Fruit fly (Drosophila melanogaster) whole organism, embryonic: ENCODE results near the gene mib2.

Experiments used
- Antp ChIP-seq: fragments of 200-800 bp; sonication (Bioruptor generic); optimal IDR thresholded peaks from 3 replicates; lab custom pipeline; 2016; ENCODE audit warnings: missing biosample characterization, missing genetic modification characterization
- Bdp1 ChIP-seq: fragments of 200-800 bp; sonication (Bioruptor generic); optimal IDR thresholded peaks from 3 replicates; lab custom pipeline; 2016; ENCODE audit warnings: missing biosample characterization, missing genetic modification characterization
- CG10267 ChIP-seq: fragments of 200-800 bp; sonication (Bioruptor generic); optimal IDR thresholded peaks from 2 replicates; lab custom pipeline; 2018; ENCODE audit warnings: missing biosample characterization, mild to moderate bottlenecking, missing genetic modification characterization, moderate library complexity
- CG10565 ChIP-seq: fragments of 200-800 bp; sonication (Bioruptor generic); optimal IDR thresholded peaks from 3 replicates; lab custom pipeline; 2016; ENCODE audit warnings: missing biosample characterization, mild to moderate bottlenecking, missing genetic modification characterization
- CG1233 ChIP-seq: fragments of 200-800 bp; sonication (Bioruptor generic); optimal IDR thresholded peaks from 4 replicates; lab custom pipeline; 2018; ENCODE audit warnings: missing biosample characterization, mild to moderate bottlenecking, missing genetic modification characterization
- CG13424 ChIP-seq: fragments of 200-800 bp; sonication (Bioruptor generic); optimal IDR thresholded peaks from 2 replicates; lab custom pipeline; 2019; ENCODE audit warnings: missing biosample characterization, mild to moderate bottlenecking, missing genetic modification characterization, moderate library complexity
- CG14667 ChIP-seq: fragments of 200-800 bp; sonication (Bioruptor generic); IDR thresholded peaks from 2 replicates; pipeline ENCODE4 v1.3.6; 2022; ENCODE audit warnings: missing biosample characterization, missing genetic modification characterization
- CG14710 ChIP-seq: fragments of 200-800 bp; sonication (Bioruptor generic); optimal IDR thresholded peaks from 3 replicates; lab custom pipeline; 2019; ENCODE audit warnings: missing biosample characterization, mild to moderate bottlenecking, missing genetic modification characterization, moderate library complexity
- CG17328 ChIP-seq: fragments of 200-800 bp; sonication (Bioruptor generic); IDR thresholded peaks from 2 replicates; pipeline ENCODE4 v1.3.6; 2022; ENCODE audit warnings: missing biosample characterization, missing genetic modification characterization
- CG17912 ChIP-seq: fragments of 200-800 bp; sonication (Bioruptor generic); optimal IDR thresholded peaks from 2 replicates; lab custom pipeline; 2018; ENCODE audit warnings: missing biosample characterization, mild to moderate bottlenecking, missing genetic modification characterization
- CG2678 ChIP-seq: fragments of 200-800 bp; sonication (Bioruptor generic); optimal IDR thresholded peaks from 3 replicates; lab custom pipeline; 2019; ENCODE audit warnings: missing biosample characterization, mild to moderate bottlenecking, missing genetic modification characterization, moderate library complexity
- CG31365 ChIP-seq: fragments of 200-800 bp; sonication (Bioruptor generic); optimal IDR thresholded peaks from 2 replicates; lab custom pipeline; 2018; ENCODE audit warnings: missing biosample characterization, mild to moderate bottlenecking, missing genetic modification characterization
- CG4707 ChIP-seq: fragments of 200-800 bp; sonication (Bioruptor generic); optimal IDR thresholded peaks from 2 replicates; lab custom pipeline; 2018; ENCODE audit warnings: missing biosample characterization, mild to moderate bottlenecking, missing genetic modification characterization, moderate library complexity
- CG6765 ChIP-seq: fragments of 200-800 bp; sonication (Bioruptor generic); optimal IDR thresholded peaks from 3 replicates; lab custom pipeline; 2017; ENCODE audit warnings: missing biosample characterization, mild to moderate bottlenecking, missing genetic modification characterization
- CkIIα-i1 ChIP-seq: fragments of 200-800 bp; sonication (Bioruptor generic); IDR thresholded peaks from 2 replicates; pipeline ENCODE4 v1.3.6; 2022; ENCODE audit warnings: missing biosample characterization, missing genetic modification characterization
- Deaf1 ChIP-seq: fragments of 200-800 bp; optimal IDR thresholded peaks from 3 replicates; lab custom pipeline; 2019; ENCODE audit warnings: missing biosample characterization, mild to moderate bottlenecking, missing genetic modification characterization, moderate library complexity
- GATAe ChIP-seq: fragments of 200-800 bp; sonication (Bioruptor generic); conservative IDR thresholded peaks from 2 replicates; pipeline ENCODE4 v1.3.6; 2022; ENCODE audit warnings: missing biosample characterization, missing genetic modification characterization
- HLH4C ChIP-seq: fragments of 200-800 bp; sonication (Bioruptor generic); IDR thresholded peaks from 3 replicates; pipeline ENCODE4 v1.3.6; 2022; ENCODE audit warnings: missing biosample characterization, missing genetic modification characterization; ENCODE audit not compliant: partially characterized antibody
- Lim3 ChIP-seq: fragments of 200-800 bp; sonication (Bioruptor generic); IDR thresholded peaks from 2 replicates; pipeline ENCODE4 v1.3.6; 2022; ENCODE audit warnings: missing biosample characterization, missing genetic modification characterization
- Rfx ChIP-seq: fragments of 200-800 bp; sonication (Bioruptor generic); IDR thresholded peaks from 2 replicates; pipeline ENCODE4 v1.3.6; 2022; ENCODE audit warnings: missing biosample characterization, missing genetic modification characterization
- Scr ChIP-seq: fragments of 200-800 bp; sonication (Bioruptor generic); IDR thresholded peaks from 2 replicates; pipeline ENCODE4 v1.3.6; 2022; ENCODE audit warnings: missing biosample characterization, missing genetic modification characterization; ENCODE audit not compliant: partially characterized antibody
- Tbp ChIP-seq: fragments of >200 bp; optimal IDR thresholded peaks from 2 replicates; lab custom pipeline; 2018; ENCODE audit warnings: missing biosample characterization, missing genetic modification characterization
- Usf ChIP-seq: fragments of 200-800 bp; sonication (Bioruptor generic); optimal IDR thresholded peaks from 2 replicates; lab custom pipeline; 2017; ENCODE audit warnings: missing genotype, missing biosample characterization, missing genetic modification characterization
- ab ChIP-seq: fragments of 200-800 bp; sonication (Bioruptor generic); optimal IDR thresholded peaks from 2 replicates; lab custom pipeline; 2016; ENCODE audit warnings: missing biosample characterization, missing genetic modification characterization
- ap ChIP-seq: fragments of 200-800 bp; sonication (Bioruptor generic); IDR thresholded peaks from 2 replicates; pipeline ENCODE4 v1.3.6; 2022; ENCODE audit warnings: missing biosample characterization, missing genetic modification characterization
- dan ChIP-seq: fragments of 200-800 bp; sonication (Bioruptor generic); IDR thresholded peaks from 2 replicates; pipeline ENCODE4 v1.3.6; 2022; ENCODE audit warnings: missing biosample characterization, missing genetic modification characterization
- dmrt11E ChIP-seq: fragments of 200-800 bp; sonication (Bioruptor generic); optimal IDR thresholded peaks from 3 replicates; lab custom pipeline; 2018; ENCODE audit warnings: missing biosample characterization, mild to moderate bottlenecking, missing genetic modification characterization, moderate library complexity
- gcm ChIP-seq: fragments of 200-800 bp; sonication (Bioruptor generic); optimal IDR thresholded peaks from 2 replicates; lab custom pipeline; 2019; ENCODE audit warnings: missing biosample characterization, mild to moderate bottlenecking, missing genetic modification characterization, moderate library complexity
- grn ChIP-seq: fragments of 200-800 bp; sonication (Bioruptor generic); optimal IDR thresholded peaks from 3 replicates; lab custom pipeline; 2017; ENCODE audit warnings: missing biosample characterization, missing genetic modification characterization
- gro ChIP-seq: fragments of 200-800 bp; sonication (Bioruptor generic); optimal IDR thresholded peaks from 2 replicates; lab custom pipeline; 2016; ENCODE audit warnings: missing biosample characterization, missing genetic modification characterization
- gsb ChIP-seq: fragments of 200-800 bp; sonication (Bioruptor generic); IDR thresholded peaks from 2 replicates; pipeline ENCODE4 v1.3.6; 2022; ENCODE audit warnings: missing biosample characterization, missing genetic modification characterization
- hkb ChIP-seq, 2 experiments: fragments of 200-800 bp in 1 of 2; fragments of >200 bp in 1 of 2; sonication (Bioruptor generic) in 1 of 2; IDR thresholded peaks in 1 of 2; optimal IDR thresholded peaks in 1 of 2; 2 replicates each; pipeline versions ENCODE4 v1.3.6 to Lab custom; 2017 to 2022; ENCODE audit warnings: missing biosample characterization in 1 of 2, missing genetic modification characterization in 1 of 2
- inv ChIP-seq: fragments of 200-800 bp; sonication (Bioruptor generic); IDR thresholded peaks from 2 replicates; pipeline ENCODE4 v1.3.6; 2022; ENCODE audit warnings: missing biosample characterization, missing genetic modification characterization; ENCODE audit not compliant: partially characterized antibody
- lbe ChIP-seq: fragments of 200-800 bp; sonication (Bioruptor generic); optimal IDR thresholded peaks from 2 replicates; lab custom pipeline; 2016; ENCODE audit warnings: missing biosample characterization, mild to moderate bottlenecking, missing genetic modification characterization
- lola ChIP-seq, 3 experiments: fragments of >200 bp in 2 of 3; fragments of 200-800 bp in 1 of 3; sonication (Bioruptor generic) in 1 of 3; optimal IDR thresholded peaks; 2 replicates each; lab custom pipeline; 2017 to 2019; ENCODE audit warnings: missing biosample characterization in 3 of 3, missing genetic modification characterization in 3 of 3, mild to moderate bottlenecking in 1 of 3, moderate library complexity in 1 of 3
- phol ChIP-seq: fragments of 200-800 bp; sonication (Bioruptor generic); optimal IDR thresholded peaks from 3 replicates; lab custom pipeline; 2018; ENCODE audit warnings: missing biosample characterization, mild to moderate bottlenecking, missing genetic modification characterization, moderate library complexity
- rib ChIP-seq: fragments of 200-800 bp; sonication (Bioruptor generic); IDR thresholded peaks from 2 replicates; pipeline ENCODE4 v1.3.6; 2022; ENCODE audit warnings: missing biosample characterization, missing genetic modification characterization
- run ChIP-seq: fragments of 200-800 bp; sonication (Bioruptor generic); optimal IDR thresholded peaks from 3 replicates; lab custom pipeline; 2018; ENCODE audit warnings: missing biosample characterization, mild to moderate bottlenecking, missing genetic modification characterization
- salm ChIP-seq: fragments of 200-800 bp; sonication (Bioruptor generic); optimal IDR thresholded peaks from 2 replicates; lab custom pipeline; 2018; ENCODE audit warnings: missing biosample characterization, mild to moderate bottlenecking, missing genetic modification characterization
- sc ChIP-seq, 3 experiments: fragments of >200 bp in 2 of 3; fragments of 200-800 bp in 1 of 3; sonication (Bioruptor generic) in 1 of 3; optimal IDR thresholded peaks; 2 replicates in 2 of 3; 3 replicates in 1 of 3; lab custom pipeline; 2017; ENCODE audit warnings: mild to moderate bottlenecking in 1 of 3, missing biosample characterization in 1 of 3, missing genetic modification characterization in 1 of 3, missing genetic modification reagents in 1 of 3
- shn ChIP-seq: fragments of 200-800 bp; sonication (Bioruptor generic); optimal IDR thresholded peaks from 3 replicates; lab custom pipeline; 2016; ENCODE audit warnings: missing biosample characterization, missing genetic modification characterization
- sima ChIP-seq: fragments of 200-800 bp; sonication (Bioruptor generic); optimal IDR thresholded peaks from 2 replicates; lab custom pipeline; 2016; ENCODE audit warnings: missing biosample characterization, missing genetic modification characterization
- sug ChIP-seq: fragments of 200-800 bp; optimal IDR thresholded peaks from 2 replicates; lab custom pipeline; 2019; ENCODE audit warnings: missing biosample characterization, mild to moderate bottlenecking, missing genetic modification characterization, moderate library complexity
- tna ChIP-seq: fragments of 200-800 bp; sonication (Bioruptor generic); IDR thresholded peaks from 2 replicates; pipeline ENCODE4 v1.3.6; 2022; ENCODE audit warnings: missing biosample characterization, missing genetic modification characterization; ENCODE audit not compliant: partially characterized antibody
- trh ChIP-seq: fragments of 200-800 bp; sonication (Bioruptor generic); optimal IDR thresholded peaks from 2 replicates; lab custom pipeline; 2016; ENCODE audit warnings: missing biosample characterization, missing genetic modification characterization
- tup ChIP-seq: fragments of 200-800 bp; sonication (Bioruptor generic); optimal IDR thresholded peaks from 2 replicates; lab custom pipeline; 2016; ENCODE audit warnings: missing biosample characterization, mild to moderate bottlenecking, missing genetic modification characterization, moderate library complexity
- wdn ChIP-seq: fragments of 200-800 bp; sonication (Bioruptor generic); IDR thresholded peaks from 2 replicates; pipeline ENCODE4 v1.3.6; 2022; ENCODE audit warnings: missing biosample characterization, missing genetic modification characterization

Gene mib2

DNA sequence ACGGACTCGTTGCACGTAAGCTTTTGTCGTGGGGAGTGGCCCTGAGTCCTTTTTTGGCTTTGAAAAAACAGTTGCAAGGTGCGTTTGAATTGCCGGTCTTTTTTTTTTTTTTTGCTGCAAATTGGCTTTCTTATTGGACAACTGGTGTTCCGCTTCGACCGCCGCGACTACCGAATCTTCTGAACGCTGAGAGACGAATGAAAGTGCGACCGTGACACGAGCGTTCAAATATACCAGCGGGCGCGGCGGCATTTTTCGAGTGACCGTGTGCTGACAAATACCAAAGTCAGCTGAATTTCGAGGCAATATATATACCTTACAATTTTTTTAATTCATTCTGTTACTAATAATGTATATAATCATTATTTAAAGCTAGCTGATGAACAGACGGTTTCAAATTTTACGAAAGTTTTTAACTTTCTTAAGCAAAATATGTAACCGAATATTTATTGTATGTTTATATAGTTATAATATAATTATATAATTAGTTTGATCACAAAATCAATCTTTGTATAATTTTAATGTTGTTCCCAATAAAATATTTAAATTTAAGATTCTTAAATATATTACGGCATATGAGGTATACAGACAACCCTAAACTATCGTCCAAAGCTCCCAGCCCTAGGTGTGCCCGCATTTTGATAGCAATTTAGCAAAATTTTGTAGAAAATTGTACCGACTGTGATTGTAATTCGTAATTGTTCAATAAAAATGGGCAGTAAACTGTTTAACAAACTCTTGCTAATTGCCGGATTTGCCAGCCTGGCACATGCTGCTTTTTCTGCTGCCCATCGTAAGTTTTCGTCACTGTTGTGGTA is 47.0 kb upstream of the mib2 start, which contains the start of the genes Swip-1 and EMC5 (continued):
- TF ChIP-seq Usf (GFP tag; lab: Kevin White, UChicago) (peak; percentile 4), phol (tag; lab: Kevin White, UChicago) (peak; percentile 84), tna (GFP tag; lab: Robert Waterston, UW) (peak; percentile 56; the same call in 1 of the 2 replicates), CG1233 (GFP tag; lab: Kevin White, UChicago) (peak; percentile 58), CkIIα-i1 (GFP tag; lab: Robert Waterston, UW) (no peak), gsb (GFP tag; lab: Robert Waterston, UW) (no peak), CG17328 (GFP tag; lab: Robert Waterston, UW) (no peak; the same call in 1 of the 2 replicates), sug (tag; lab: Kevin White, UChicago) (peak; percentile 73), ab (GFP tag; lab: Kevin White, UChicago) (no peak), shn (GFP tag; lab: Kevin White, UChicago) (no peak), CG17912 (no peak), rib (GFP tag; lab: Robert Waterston, UW) (0 out of 2 replicates have a peak, but pooled peaks have one; percentile 20), dan (GFP tag; lab: Robert Waterston, UW) (no peak), CG13424 (tag; lab: Kevin White, UChicago) (peak; percentile 80), wdn (GFP tag; lab: Robert Waterston, UW) (no peak), ap (GFP tag; lab: Robert Waterston, UW) (peak; percentile 27; the same call in 1 of the 2 replicates), tup (GFP tag; lab: Kevin White, UChicago) (no peak), CG6765 (no peak), CG10565 (GFP tag; lab: Kevin White, UChicago) (no peak), Lim3 (GFP tag; lab: Robert Waterston, UW) (no peak), hkb (optimal IDR thresholded peaks at IDR 0.05; lab: Kevin White, UChicago) (no peak), hkb (GFP tag; IDR thresholded peaks at IDR 0.05; lab: Robert Waterston, UW) (no peak), sc (optimal IDR thresholded peaks at IDR 0.05; lab: Kevin White, UChicago) (no peak), sc (GFP tag; optimal IDR thresholded peaks at IDR 0.05; lab: Kevin White, UChicago) (peak; percentile 7), sima (GFP tag; lab: Kevin White, UChicago) (no peak), HLH4C (GFP tag; lab: Robert Waterston, UW) (peak; percentile 53; the same call in 1 of the 3 replicates), salm (tag; lab: Kevin White, UChicago) (no peak), trh (GFP tag; lab: Kevin White, UChicago) (peak; percentile 51), Rfx (GFP tag; lab: Robert Waterston, UW) (peak; percentile 78), inv (peak; percentile 35; the same call in 1 of the 2 replicates), lbe (GFP tag; lab: Kevin White, UChicago) (no peak), Deaf1 (tag; lab: Kevin White, UChicago) (peak; percentile 66), CG14710 (tag; lab: Kevin White, UChicago) (peak; percentile 82), Bdp1 (no peak), CG31365 (tag; lab: Kevin White, UChicago) (no peak), CG10267 (tag; lab: Kevin White, UChicago) (peak; percentile 75), Antp (GFP tag; lab: Kevin White, UChicago) (no peak), dmrt11E (peak; percentile 68), CG4707 (GFP tag; lab: Kevin White, UChicago) (no peak), Scr (GFP tag; lab: Robert Waterston, UW) (peak; percentile 71), Tbp (GFP tag; lab: Kevin White, UChicago) (no peak), grn (no peak), CG2678 (tag; lab: Kevin White, UChicago) (peak; percentile 80), gro (GFP tag; lab: Kevin White, UChicago) (no peak), lola (GFP tag; optimal IDR thresholded peaks at IDR 0.05; lab: Kevin White, UChicago) (peak in 1 of 3 experiments; percentile 72), run (peak; percentile 31), GATAe (GFP tag; lab: Robert Waterston, UW) (no peak), CG14667 (GFP tag; lab: Robert Waterston, UW) (0 out of 2 replicates have a peak, but pooled peaks have one; percentile 26), gcm (GFP tag; lab: Kevin White, UChicago) (peak; percentile 63)
